Fruit fly (Drosophila melanogaster): ENCODE data around the gene Aos1.

- TF ChIP-seq CG5245 (GFP tag; optimal IDR thresholded peaks at IDR 0.05) (no peak), CG14014 (GFP tag; IDR thresholded peaks at IDR 0.05) (no peak), CG12236 (GFP tag; optimal IDR thresholded peaks at IDR 0.05) (no peak), CG32767 (GFP tag; IDR thresholded peaks at IDR 0.05) (no peak), E2f1 (GFP tag; IDR thresholded peaks at IDR 0.05) (no peak), kah (GFP tag; optimal IDR thresholded peaks at IDR 0.05) (no peak), CG30403 (GFP tag; optimal IDR thresholded peaks at IDR 0.05) (no peak), Meics (GFP tag; optimal IDR thresholded peaks at IDR 0.05) (no peak), Sin3A (optimal IDR thresholded peaks at IDR 0.05) (peak; percentile 61), amos (GFP tag; IDR thresholded peaks at IDR 0.05; ENCODE audit: partially characterized antibody) (peak; percentile 82), emc (GFP tag; optimal IDR thresholded peaks at IDR 0.05) (no peak), CG6813 (GFP tag; optimal IDR thresholded peaks at IDR 0.05) (no peak), Camta (GFP tag; optimal IDR thresholded peaks at IDR 0.05) (no peak)
Observed at dm6 chr3R:12413274-12413958, 20.2 kb downstream of the Aos1 start, which contains the start of the genes Dip-C and pps.
